In the genomic region with DNA sequence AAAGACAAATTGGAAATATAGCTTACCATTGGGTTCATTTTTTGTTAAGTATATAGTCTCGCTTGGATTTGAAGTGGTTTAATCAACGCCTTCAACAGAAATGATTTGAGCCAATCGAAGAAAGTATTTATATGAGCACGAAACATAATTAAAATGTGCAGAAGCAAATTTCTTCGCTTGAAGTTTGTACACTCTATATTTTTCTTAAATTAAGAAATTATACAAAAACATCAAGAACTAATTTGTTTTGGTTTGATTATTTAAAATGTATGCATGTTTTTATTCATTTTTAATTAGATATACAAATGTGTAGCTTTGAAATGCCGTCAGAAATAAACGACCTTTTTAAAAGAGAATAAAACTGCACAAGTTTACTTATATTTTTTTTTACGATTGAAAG, we compare ENCODE assay signal across 2 fruit fly cellular contexts.
TF ChIP-seq lines count a peak whose summit lies in the region.

A gene (minus strand): TSS at position 101 of the 400 bp plus-strand sequence.

- TF ChIP-seq CTCF in whole organism, embryonic (GFP tag; optimal IDR thresholded peaks at IDR 0.05; lab: Kevin White, UChicago), result no peak

TF ChIP-seq in whole organism, embryonic, 481 proteins besides CTCF, POLR2A, EP300 and RAD21:
- TF ChIP-seq CG13123 (GFP tag; optimal IDR thresholded peaks at IDR 0.05; lab: Kevin White, UChicago) (no peak), D19A (tag; optimal IDR thresholded peaks at IDR 0.05; lab: Kevin White, UChicago) (peak; percentile 8)

TF ChIP-seq in whole organism, prepupa, 60 proteins besides CTCF, POLR2A, EP300 and RAD21:
- TF ChIP-seq Eip78C (GFP tag; lab: Kevin White, UChicago) (peak; percentile 42), Hr38 (GFP tag; optimal IDR thresholded peaks at IDR 0.05; lab: Kevin White, UChicago) (no peak)
